Fruit fly (Drosophila melanogaster) whole organism, adult: ENCODE data around the gene zetaCOP.

Experiments used
- CG11617 ChIP-seq: fragments of 200-800 bp; sonication (Bioruptor generic); optimal IDR thresholded peaks from 2 replicates; lab custom pipeline; 2017; ENCODE audit warnings: mild to moderate bottlenecking, missing biosample characterization, missing genetic modification reagents, missing genetic modification characterization
- CG12768 ChIP-seq: fragments of 200-800 bp; sonication (Bioruptor generic); optimal IDR thresholded peaks from 2 replicates; lab custom pipeline; 2017; ENCODE audit warnings: missing biosample characterization, missing genetic modification characterization, mild to moderate bottlenecking, moderate library complexity, missing genetic modification reagents
- CG1620 ChIP-seq: fragments of 200-800 bp; sonication (Bioruptor generic); optimal IDR thresholded peaks from 2 replicates; lab custom pipeline; 2016; ENCODE audit warnings: missing biosample characterization, missing genetic modification characterization
- CG5204 ChIP-seq: fragments of 200-800 bp; sonication (Bioruptor generic); optimal IDR thresholded peaks from 2 replicates; lab custom pipeline; 2016; ENCODE audit warnings: missing biosample characterization, missing genetic modification characterization
- CG7101 ChIP-seq: fragments of 200-800 bp; sonication (Bioruptor generic); optimal IDR thresholded peaks from 2 replicates; lab custom pipeline; 2018; ENCODE audit warnings: missing biosample characterization, mild to moderate bottlenecking, missing genetic modification characterization, moderate library complexity
- Crg-1 ChIP-seq: fragments of 200-800 bp; sonication (Bioruptor generic); optimal IDR thresholded peaks from 2 replicates; lab custom pipeline; 2016; ENCODE audit warnings: missing biosample characterization, missing genetic modification characterization
- Hr96 ChIP-seq: fragments of 200-800 bp; sonication (Bioruptor generic); optimal IDR thresholded peaks from 2 replicates; lab custom pipeline; 2016; ENCODE audit warnings: missing biosample characterization, missing genetic modification characterization
- cic ChIP-seq: fragments of 200-800 bp; sonication (Bioruptor generic); optimal IDR thresholded peaks from 2 replicates; lab custom pipeline; 2017; ENCODE audit warnings: missing biosample characterization, mild to moderate bottlenecking, missing genetic modification characterization, moderate library complexity
- kay ChIP-seq: fragments of 200-800 bp; sonication (Bioruptor generic); peaks from one replicate; lab custom pipeline; 2016; ENCODE audit warnings: missing biosample characterization, missing genetic modification characterization, borderline replicate concordance
- ovo ChIP-seq: fragments of 200-800 bp; sonication (Bioruptor generic); optimal IDR thresholded peaks from 2 replicates; lab custom pipeline; 2016; ENCODE audit warnings: missing biosample characterization, missing genetic modification characterization
- pad ChIP-seq: fragments of 200-800 bp; sonication (Bioruptor generic); optimal IDR thresholded peaks from 3 replicates; lab custom pipeline; 2017; ENCODE audit warnings: missing biosample characterization, missing genetic modification characterization, mild to moderate bottlenecking, moderate library complexity, missing genetic modification reagents
- toe ChIP-seq: fragments of 200-800 bp; sonication (Bioruptor generic); optimal IDR thresholded peaks from 2 replicates; lab custom pipeline; 2016; ENCODE audit warnings: missing biosample characterization, missing genetic modification characterization

DNA sequence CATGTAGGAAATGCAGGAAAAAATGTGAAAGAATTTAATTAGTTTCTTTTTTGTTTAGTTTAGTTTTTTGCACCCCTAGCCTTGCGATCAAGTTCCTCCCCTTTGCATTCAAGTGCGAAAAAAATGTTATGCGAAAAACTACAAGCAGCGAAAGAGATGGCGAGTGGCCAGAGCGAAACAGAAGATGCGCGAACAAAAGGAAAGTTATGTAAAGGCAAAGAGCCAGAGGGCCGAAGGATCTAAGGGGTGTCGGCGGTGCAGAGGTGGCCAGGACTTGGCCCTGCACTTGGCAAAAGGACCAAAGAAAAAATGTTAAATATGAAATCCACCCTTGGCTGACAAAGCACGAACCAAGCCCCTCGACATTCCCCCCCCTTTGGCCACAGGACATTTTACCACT, 39.3 kb downstream of the zetaCOP start:
- TF ChIP-seq CG12768 (no peak), CG11617 (GFP tag; lab: Kevin White, UChicago) (no peak), cic (GFP tag; lab: Kevin White, UChicago) (no peak), ovo (no peak), CG5204 (GFP tag; lab: Kevin White, UChicago) (no peak), Hr96 (GFP tag; lab: Kevin White, UChicago) (no peak), CG1620 (GFP tag; lab: Kevin White, UChicago) (no peak), pad (GFP tag; lab: Kevin White, UChicago) (no peak), kay (GFP tag; lab: Kevin White, UChicago) (no peak), Crg-1 (GFP tag; lab: Kevin White, UChicago) (no peak), toe (GFP tag; lab: Kevin White, UChicago) (no peak), CG7101 (tag; lab: Kevin White, UChicago) (no peak)
